Fruit fly (Drosophila melanogaster): ENCODE data around the gene Pfdn2.

Gene Pfdn2

DNA sequence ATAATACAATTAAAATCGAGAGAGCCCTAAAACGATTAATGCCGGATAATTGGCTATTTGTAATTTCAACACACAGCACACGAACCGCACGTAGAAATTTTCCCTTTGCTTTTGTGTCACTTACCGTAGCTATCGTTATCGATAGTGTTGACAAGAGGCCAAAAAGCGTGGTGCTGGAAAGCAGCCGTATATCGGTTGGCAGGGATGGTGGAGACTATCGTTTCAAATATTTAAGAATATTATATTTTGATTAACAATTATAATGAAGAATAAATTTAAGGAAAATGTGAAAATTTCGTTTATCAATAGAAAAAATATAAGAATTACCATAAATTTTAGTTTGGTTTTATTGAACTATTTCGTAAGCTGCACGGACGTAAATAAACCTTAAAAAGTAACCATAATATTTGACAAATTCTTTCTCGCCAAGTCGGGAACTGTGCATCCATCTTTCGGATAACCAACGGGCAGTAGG is 18.9 kb upstream of the Pfdn2 start, which contains the start of gene JIL-1 (continued):
- TF ChIP-seq Abd-B (GFP tag; optimal IDR thresholded peaks at IDR 0.05), result no peak

dm6 chr3L:11092610-11092961 is 18.4 kb upstream of the Pfdn2 start:
- no peak for TF ChIP-seq dl (GFP tag; optimal IDR thresholded peaks at IDR 0.05; ENCODE audit: insufficient read depth in 1 of 2, partially characterized antibody in 2 of 2)
- TF ChIP-seq ey (GFP tag; optimal IDR thresholded peaks at IDR 0.05), result no peak
- TF ChIP-seq Rel (GFP tag; optimal IDR thresholded peaks at IDR 0.05), result no peak
- no peak for TF ChIP-seq Rel (tag; optimal IDR thresholded peaks at IDR 0.05)
- no peak for TF ChIP-seq Myc (optimal IDR thresholded peaks at IDR 0.05)
- TF ChIP-seq psq (GFP tag; optimal IDR thresholded peaks at IDR 0.05), result peak; percentile 94
- TF ChIP-seq sv (GFP tag; optimal IDR thresholded peaks at IDR 0.05), result no peak
- TF ChIP-seq N (GFP tag; optimal IDR thresholded peaks at IDR 0.05), result peak; percentile 5
- no peak for TF ChIP-seq usp (GFP tag; optimal IDR thresholded peaks at IDR 0.05)

DNA sequence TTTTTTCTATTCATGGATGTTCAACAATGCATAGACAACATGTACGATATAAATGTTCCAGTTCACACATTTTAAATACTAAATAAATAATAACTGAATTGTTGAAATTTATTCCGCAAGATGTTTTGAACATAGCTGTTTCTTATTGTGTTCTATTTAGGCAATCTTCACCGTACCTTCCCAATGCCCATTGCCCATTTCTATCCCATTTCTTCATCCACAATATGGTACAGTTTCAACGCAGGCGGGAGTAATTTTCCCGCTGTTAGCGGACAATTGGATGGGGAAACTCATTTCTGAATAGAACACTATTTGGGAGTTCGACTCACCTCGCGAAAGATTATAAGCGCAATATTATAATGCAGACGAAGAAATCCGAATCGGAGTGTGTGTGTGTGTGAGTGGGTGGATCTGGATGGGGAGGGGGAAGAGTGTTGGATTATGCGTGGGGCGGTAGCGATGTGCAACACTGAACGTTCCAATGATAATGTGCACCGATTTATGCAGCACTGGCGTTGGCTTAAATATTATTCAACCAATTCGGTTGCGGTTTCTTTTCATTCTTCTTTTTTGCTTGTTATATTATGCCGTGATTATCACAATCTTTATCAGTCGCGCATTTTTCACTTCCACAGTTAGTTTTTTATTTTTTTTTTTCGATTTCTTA is 17.9 kb upstream of the Pfdn2 start:
- TF ChIP-seq HLH106 (tag; optimal IDR thresholded peaks at IDR 0.05), result peak; percentile 44
- peak; percentile 74 for TF ChIP-seq OdsH (GFP tag; optimal IDR thresholded peaks at IDR 0.05)
- TF ChIP-seq jim (GFP tag; optimal IDR thresholded peaks at IDR 0.05), result peak; percentile 66
- peak; percentile 85 for TF ChIP-seq tai (GFP tag; optimal IDR thresholded peaks at IDR 0.05)
- peak in 1 of 2 experiments; percentile 88 for TF ChIP-seq foxo (GFP tag; optimal IDR thresholded peaks at IDR 0.05)
- peak; percentile 43 for TF ChIP-seq Sp1 (GFP tag; optimal IDR thresholded peaks at IDR 0.05)
- peak; percentile 86 for TF ChIP-seq Hnf4 (GFP tag; optimal IDR thresholded peaks at IDR 0.05)
- TF ChIP-seq rgr (GFP tag; optimal IDR thresholded peaks at IDR 0.05), result peak; percentile 90
- TF ChIP-seq br (GFP tag; optimal IDR thresholded peaks at IDR 0.05), result peak; percentile 78
- no peak for TF ChIP-seq sage (GFP tag; optimal IDR thresholded peaks at IDR 0.05)
- no peak for TF ChIP-seq lola (GFP tag; optimal IDR thresholded peaks at IDR 0.05)
- no peak for TF ChIP-seq Mio (GFP tag; optimal IDR thresholded peaks at IDR 0.05)
- TF ChIP-seq dmrt93B (GFP tag; optimal IDR thresholded peaks at IDR 0.05), result peak; percentile 3
- no peak for TF ChIP-seq Dfd (GFP tag; optimal IDR thresholded peaks at IDR 0.05)
- no peak for TF ChIP-seq N (GFP tag; optimal IDR thresholded peaks at IDR 0.05)
- TF ChIP-seq fru (GFP tag; optimal IDR thresholded peaks at IDR 0.05), result peak; percentile 73
- TF ChIP-seq Hr78 (GFP tag; optimal IDR thresholded peaks at IDR 0.05), result no peak
- TF ChIP-seq CG9705 (GFP tag; optimal IDR thresholded peaks at IDR 0.05), result peak; percentile 31
- peak; percentile 39 for TF ChIP-seq Dif (GFP tag; optimal IDR thresholded peaks at IDR 0.05; ENCODE audit: partially characterized antibody)
- TF ChIP-seq psq (GFP tag; optimal IDR thresholded peaks at IDR 0.05), result peak; percentile 95
- no peak for TF ChIP-seq Myc (optimal IDR thresholded peaks at IDR 0.05)
- TF ChIP-seq woc (GFP tag; optimal IDR thresholded peaks at IDR 0.05), result peak; percentile 64
- TF ChIP-seq GATAd (GFP tag; optimal IDR thresholded peaks at IDR 0.05), result no peak
- no peak for TF ChIP-seq dl (GFP tag; optimal IDR thresholded peaks at IDR 0.05; ENCODE audit: insufficient read depth in 1 of 2, partially characterized antibody in 2 of 2)
- no peak for TF ChIP-seq pan (optimal IDR thresholded peaks at IDR 0.05)
- peak; percentile 89 for TF ChIP-seq h (GFP tag; optimal IDR thresholded peaks at IDR 0.05)
- peak; percentile 14 for TF ChIP-seq sv (GFP tag; optimal IDR thresholded peaks at IDR 0.05)
- TF ChIP-seq Vsx2 (GFP tag; optimal IDR thresholded peaks at IDR 0.05; ENCODE audit: partially characterized antibody), result no peak
- TF ChIP-seq CG32264 (GFP tag; optimal IDR thresholded peaks at IDR 0.05), result peak; percentile 58
- peak; percentile 68 for TF ChIP-seq brk (GFP tag; optimal IDR thresholded peaks at IDR 0.05)
- no peak for TF ChIP-seq CrebA (GFP tag; optimal IDR thresholded peaks at IDR 0.05; ENCODE audit: borderline replicate concordance)
- peak; percentile 78 for TF ChIP-seq Jra (GFP tag; optimal IDR thresholded peaks at IDR 0.05)
- no peak for TF ChIP-seq dsf (GFP tag; optimal IDR thresholded peaks at IDR 0.05; ENCODE audit: borderline replicate concordance)
- TF ChIP-seq Rel (GFP tag; optimal IDR thresholded peaks at IDR 0.05), result no peak
- TF ChIP-seq Rel (tag; optimal IDR thresholded peaks at IDR 0.05), result peak; percentile 57
- TF ChIP-seq usp (GFP tag; optimal IDR thresholded peaks at IDR 0.05), result no peak
- peak; percentile 83 for TF ChIP-seq Hr83 (GFP tag; optimal IDR thresholded peaks at IDR 0.05; ENCODE audit: poor library complexity, severe bottlenecking)
- TF ChIP-seq ey (GFP tag; optimal IDR thresholded peaks at IDR 0.05), result peak; percentile 61
- no peak for TF ChIP-seq Abd-B (GFP tag; optimal IDR thresholded peaks at IDR 0.05)

Data from whole organism, wandering third instar larva.